Fruit fly (Drosophila melanogaster) whole organism, embryonic: Measurements from ENCODE around the gene RpL8.

Experiments used
- Asciz ChIP-seq: fragments of 200-800 bp; sonication (Bioruptor generic); optimal IDR thresholded peaks from 2 replicates; lab custom pipeline; 2017; ENCODE audit warnings: missing biosample characterization, mild to moderate bottlenecking, missing genetic modification characterization, missing genetic modification reagents
- Atf-2 ChIP-seq: fragments of 200-800 bp; sonication (Bioruptor generic); optimal IDR thresholded peaks from 2 replicates; lab custom pipeline; 2016; ENCODE audit warnings: missing biosample characterization, missing genetic modification characterization
- Awh ChIP-seq: fragments of 200-800 bp; sonication (Bioruptor generic); IDR thresholded peaks from 2 replicates; pipeline ENCODE4, ENCODE4 v1.3.6; 2022; ENCODE audit warnings: missing biosample characterization, missing genetic modification characterization
- Bgb ChIP-seq: fragments of 200-800 bp; sonication (Bioruptor generic); IDR thresholded peaks from 2 replicates; pipeline ENCODE4 v1.3.6; 2022; ENCODE audit warnings: missing biosample characterization, missing genetic modification characterization; ENCODE audit not compliant: partially characterized antibody
- Bteb2 ChIP-seq: fragments of 200-800 bp; sonication (Bioruptor generic); optimal IDR thresholded peaks from 2 replicates; lab custom pipeline; 2016; ENCODE audit warnings: missing biosample characterization, missing genetic modification characterization
- CG10147 ChIP-seq: fragments of 200-800 bp; sonication (Bioruptor generic); optimal IDR thresholded peaks from 2 replicates; lab custom pipeline; 2019; ENCODE audit warnings: missing biosample characterization, mild to moderate bottlenecking, missing genetic modification characterization, moderate library complexity
- CG13624 ChIP-seq: fragments of 200-800 bp; sonication (Bioruptor generic); optimal IDR thresholded peaks from 2 replicates; lab custom pipeline; 2016; ENCODE audit warnings: missing biosample characterization, missing genetic modification characterization
- CG14441 ChIP-seq: fragments of 200-800 bp; sonication (Bioruptor generic); IDR thresholded peaks from 2 replicates; pipeline ENCODE4 v1.3.6; 2022; ENCODE audit warnings: missing biosample characterization, missing genetic modification characterization
- CG15479 ChIP-seq: fragments of 200-800 bp; sonication (Bioruptor generic); optimal IDR thresholded peaks from 3 replicates; lab custom pipeline; 2019; ENCODE audit warnings: missing biosample characterization, mild to moderate bottlenecking, missing genetic modification characterization, moderate library complexity
- CG15514 ChIP-seq: fragments of 200-800 bp; sonication (Bioruptor generic); optimal IDR thresholded peaks from 3 replicates; lab custom pipeline; 2017; ENCODE audit warnings: missing biosample characterization, missing genetic modification characterization, mild to moderate bottlenecking, moderate library complexity, missing genetic modification reagents
- CG15601 ChIP-seq: fragments of 200-800 bp; sonication (Bioruptor generic); optimal IDR thresholded peaks from 3 replicates; lab custom pipeline; 2019; ENCODE audit warnings: missing biosample characterization, mild to moderate bottlenecking, missing genetic modification characterization, moderate library complexity
- CG16815 ChIP-seq: fragments of 200-800 bp; sonication (Bioruptor generic); optimal IDR thresholded peaks from 3 replicates; lab custom pipeline; 2017; ENCODE audit warnings: missing biosample characterization, mild to moderate bottlenecking, missing genetic modification characterization
- CG17385 ChIP-seq: fragments of 200-800 bp; sonication (Bioruptor generic); optimal IDR thresholded peaks from 3 replicates; lab custom pipeline; 2018; ENCODE audit warnings: missing biosample characterization, mild to moderate bottlenecking, missing genetic modification characterization
- CG17612 ChIP-seq: fragments of 200-800 bp; sonication (Bioruptor generic); IDR thresholded peaks from 2 replicates; pipeline ENCODE4 v1.3.6; 2022; ENCODE audit warnings: missing biosample characterization, missing genetic modification characterization
- CG18764 ChIP-seq: fragments of 200-800 bp; sonication (Bioruptor generic); optimal IDR thresholded peaks from 3 replicates; lab custom pipeline; 2016; ENCODE audit warnings: missing biosample characterization, missing genetic modification characterization
- CG2678 ChIP-seq: fragments of 200-800 bp; sonication (Bioruptor generic); optimal IDR thresholded peaks from 3 replicates; lab custom pipeline; 2019; ENCODE audit warnings: missing biosample characterization, mild to moderate bottlenecking, missing genetic modification characterization, moderate library complexity
- CG2875 ChIP-seq: fragments of 200-800 bp; sonication (Bioruptor generic); optimal IDR thresholded peaks from 2 replicates; lab custom pipeline; 2017; ENCODE audit warnings: missing biosample characterization, mild to moderate bottlenecking, missing genetic modification characterization, missing genetic modification reagents
- CG31365 ChIP-seq: fragments of 200-800 bp; sonication (Bioruptor generic); optimal IDR thresholded peaks from 2 replicates; lab custom pipeline; 2018; ENCODE audit warnings: missing biosample characterization, mild to moderate bottlenecking, missing genetic modification characterization
- CG32767 ChIP-seq: fragments of 200-800 bp; sonication (Bioruptor generic); IDR thresholded peaks from 2 replicates; pipeline ENCODE4 v1.3.6; 2022; ENCODE audit warnings: missing biosample characterization, missing genetic modification characterization
- CG3407 ChIP-seq: fragments of 200-800 bp; sonication (Bioruptor generic); optimal IDR thresholded peaks from 2 replicates; lab custom pipeline; 2018; ENCODE audit warnings: missing biosample characterization, mild to moderate bottlenecking, missing genetic modification characterization
- CG34422 ChIP-seq: fragments of 200-800 bp; sonication (Bioruptor generic); IDR thresholded peaks from 3 replicates; pipeline ENCODE4 v1.3.6; 2022; ENCODE audit warnings: missing biosample characterization, missing genetic modification characterization
- CG3995 ChIP-seq: fragments of 200-800 bp; sonication (Bioruptor generic); optimal IDR thresholded peaks from 3 replicates; lab custom pipeline; 2016; ENCODE audit warnings: missing biosample characterization, missing genetic modification characterization
- CG4282 ChIP-seq: fragments of 200-800 bp; sonication (Bioruptor generic); optimal IDR thresholded peaks from 2 replicates; lab custom pipeline; 2016; ENCODE audit warnings: missing biosample characterization, missing genetic modification characterization
- CG4820 ChIP-seq: fragments of 200-800 bp; sonication (Bioruptor generic); optimal IDR thresholded peaks from 3 replicates; lab custom pipeline; 2016; ENCODE audit warnings: missing biosample characterization, missing genetic modification characterization
- CG5953 ChIP-seq: fragments of 200-800 bp; sonication (Bioruptor generic); IDR thresholded peaks from 2 replicates; pipeline ENCODE4 v1.3.6; 2022; ENCODE audit warnings: missing biosample characterization, missing genetic modification characterization
- CG6683 ChIP-seq: fragments of 200-800 bp; sonication (Bioruptor generic); optimal IDR thresholded peaks from 2 replicates; lab custom pipeline; 2017; ENCODE audit warnings: missing biosample characterization, mild to moderate bottlenecking, missing genetic modification characterization, missing genetic modification reagents
- CG8478 ChIP-seq: fragments of >200 bp; optimal IDR thresholded peaks from 2 replicates; lab custom pipeline; 2018
- Dfd ChIP-seq, 2 experiments: fragments of >200 bp; optimal IDR thresholded peaks; 2 replicates each; lab custom pipeline; 2017; ENCODE audit warnings: missing biosample characterization in 2 of 2, missing genetic modification characterization in 2 of 2
- Gug ChIP-seq: fragments of 200-800 bp; sonication (Bioruptor generic); IDR thresholded peaks from 4 replicates; pipeline ENCODE4 v1.3.6; 2022; ENCODE audit warnings: missing biosample characterization, missing genetic modification characterization
- Lhr ChIP-seq: fragments of 200-800 bp; sonication (Bioruptor generic); optimal IDR thresholded peaks from 3 replicates; lab custom pipeline; 2017; ENCODE audit warnings: mild to moderate bottlenecking, missing biosample characterization, missing genetic modification reagents, missing genetic modification characterization
- MBD-R2 ChIP-seq: fragments of 200-800 bp; sonication (Bioruptor generic); IDR thresholded peaks from 2 replicates; pipeline ENCODE4 v1.3.6; 2022; ENCODE audit warnings: missing biosample characterization, missing genetic modification characterization
- Rfx ChIP-seq: fragments of 200-800 bp; sonication (Bioruptor generic); IDR thresholded peaks from 2 replicates; pipeline ENCODE4 v1.3.6; 2022; ENCODE audit warnings: missing biosample characterization, missing genetic modification characterization
- Trl ChIP-seq, 3 experiments: fragments of >200 bp in 2 of 3; fragments of 200-800 bp in 1 of 3; sonication (Bioruptor generic) in 1 of 3; optimal IDR thresholded peaks; 2 replicates in 1 of 3; 3 replicates in 2 of 3; lab custom pipeline; 2016 to 2017; ENCODE audit warnings: missing biosample characterization in 1 of 3, missing genetic modification characterization in 1 of 3
- ac ChIP-seq: fragments of 200-800 bp; sonication (Bioruptor generic); optimal IDR thresholded peaks from 3 replicates; lab custom pipeline; 2017; ENCODE audit warnings: missing biosample characterization, mild to moderate bottlenecking, missing genetic modification characterization
- ara ChIP-seq: fragments of 200-800 bp; sonication (Bioruptor generic); IDR thresholded peaks from 2 replicates; pipeline ENCODE4 v1.3.6; 2022; ENCODE audit warnings: missing biosample characterization, missing genetic modification characterization
- bcd ChIP-seq: fragments of 200-800 bp; sonication (Bioruptor generic); optimal IDR thresholded peaks from 2 replicates; lab custom pipeline; 2017; ENCODE audit warnings: missing biosample characterization, mild to moderate bottlenecking, missing genetic modification characterization
- chif ChIP-seq, 2 experiments: fragments of 200-800 bp; sonication (Bioruptor generic); optimal IDR thresholded peaks; 3 replicates each; lab custom pipeline; 2016; ENCODE audit warnings: missing biosample characterization in 2 of 2, missing genetic modification characterization in 2 of 2
- cwo ChIP-seq: fragments of 200-800 bp; sonication (Bioruptor generic); optimal IDR thresholded peaks from 3 replicates; lab custom pipeline; 2017; ENCODE audit warnings: missing biosample characterization, missing genetic modification characterization, mild to moderate bottlenecking, moderate library complexity, missing genetic modification reagents
- dati ChIP-seq: fragments of 200-800 bp; sonication (Bioruptor generic); IDR thresholded peaks from 2 replicates; pipeline ENCODE4 v1.3.6; 2022; ENCODE audit warnings: missing biosample characterization, missing genetic modification characterization
- emc ChIP-seq: fragments of 200-800 bp; sonication (Bioruptor generic); optimal IDR thresholded peaks from 2 replicates; lab custom pipeline; 2016; ENCODE audit warnings: missing biosample characterization, missing genetic modification characterization
- en ChIP-seq: fragments of 200-800 bp; sonication (Bioruptor generic); optimal IDR thresholded peaks from 2 replicates; lab custom pipeline; 2016; ENCODE audit warnings: missing biosample characterization, missing genetic modification characterization
- hb ChIP-seq: fragments of 200-800 bp; sonication (Bioruptor generic); IDR thresholded peaks from 3 replicates; pipeline ENCODE4 v1.3.6; 2022; ENCODE audit warnings: missing biosample characterization, missing genetic modification characterization; ENCODE audit not compliant: partially characterized antibody
- jumu ChIP-seq: fragments of 200-800 bp; sonication (Bioruptor generic); optimal IDR thresholded peaks from 3 replicates; lab custom pipeline; 2016; ENCODE audit warnings: missing biosample characterization, missing genetic modification characterization
- ken ChIP-seq: fragments of 200-800 bp; sonication (Bioruptor generic); IDR thresholded peaks from 3 replicates; pipeline ENCODE4 v1.3.6; 2022; ENCODE audit warnings: missing biosample characterization, missing genetic modification characterization
- klu ChIP-seq: fragments of 200-800 bp; sonication (Bioruptor generic); IDR thresholded peaks from 2 replicates; pipeline ENCODE4 v1.3.6; 2022; ENCODE audit warnings: missing biosample characterization, missing genetic modification characterization
- lmd ChIP-seq: fragments of 200-800 bp; sonication (Bioruptor generic); IDR thresholded peaks from 2 replicates; pipeline ENCODE4 v1.3.6; 2022; ENCODE audit warnings: missing biosample characterization, missing genetic modification characterization
- phol ChIP-seq: fragments of 200-800 bp; sonication (Bioruptor generic); optimal IDR thresholded peaks from 3 replicates; lab custom pipeline; 2018; ENCODE audit warnings: missing biosample characterization, mild to moderate bottlenecking, missing genetic modification characterization, moderate library complexity
- pnt ChIP-seq: fragments of 200-800 bp; sonication (Bioruptor generic); optimal IDR thresholded peaks from 3 replicates; lab custom pipeline; 2016; ENCODE audit warnings: missing biosample characterization, missing genetic modification characterization
- sens ChIP-seq: fragments of 200-800 bp; sonication (Bioruptor generic); peaks from one replicate; lab custom pipeline; 2016; ENCODE audit warnings: missing biosample characterization, missing genetic modification characterization

The RpL8 gene

dm6 chr3L:2589911-2590763 lies 2.9 kb downstream of the RpL8 start (continued):
- TF ChIP-seq CG16815 (GFP tag; lab: Kevin White, UChicago) (peak; percentile 43), CG3407 (GFP tag; lab: Kevin White, UChicago) (peak; percentile 70), ac (GFP tag; lab: Kevin White, UChicago) (no peak), Asciz (peak; percentile 33), MBD-R2 (GFP tag; lab: Robert Waterston, UW) (peak; percentile 33; the same call in 1 of the 2 replicates), CG6683 (peak; percentile 38), CG4820 (GFP tag; lab: Kevin White, UChicago) (peak; percentile 56), Trl (optimal IDR thresholded peaks at IDR 0.05; lab: Kevin White, UChicago) (peak in 1 of 2 experiments; percentile 68), Trl (GFP tag; optimal IDR thresholded peaks at IDR 0.05; lab: Kevin White, UChicago) (no peak), jumu (GFP tag; lab: Kevin White, UChicago) (no peak), CG2875 (GFP tag; lab: Kevin White, UChicago) (no peak), CG13624 (GFP tag; lab: Kevin White, UChicago) (peak; percentile 22), CG32767 (GFP tag; lab: Robert Waterston, UW) (peak; percentile 68; the same call in 1 of the 2 replicates), CG4282 (GFP tag; lab: Kevin White, UChicago) (no peak), CG10147 (peak; percentile 80), CG3995 (GFP tag; lab: Kevin White, UChicago) (peak; percentile 21), CG15601 (tag; lab: Kevin White, UChicago) (peak; percentile 66), CG8478 (lab: Kevin White, UChicago) (no peak), CG14441 (peak; percentile 57; the same call in 1 of the 2 replicates), CG31365 (tag; lab: Kevin White, UChicago) (no peak), CG17612 (GFP tag; lab: Robert Waterston, UW) (no peak), cwo (GFP tag; lab: Kevin White, UChicago) (peak; percentile 72), CG17385 (peak; percentile 80), hb (GFP tag; lab: Robert Waterston, UW) (no peak), bcd (peak; percentile 70), chif (GFP tag; optimal IDR thresholded peaks at IDR 0.05; lab: Kevin White, UChicago) (peak in 1 of 2 experiments; percentile 44), pnt (GFP tag; lab: Kevin White, UChicago) (no peak), Rfx (peak; percentile 54; the same call in 1 of the 2 replicates), CG18764 (peak; percentile 42), Dfd (GFP tag; optimal IDR thresholded peaks at IDR 0.05; lab: Kevin White, UChicago) (no peak), CG15479 (no peak), en (GFP tag; lab: Kevin White, UChicago) (no peak), CG2678 (peak; percentile 87), Bteb2 (GFP tag; lab: Kevin White, UChicago) (peak; percentile 44), Atf-2 (GFP tag; lab: Kevin White, UChicago) (no peak), dati (GFP tag; lab: Robert Waterston, UW) (no peak), lmd (no peak), klu (GFP tag; lab: Robert Waterston, UW) (no peak; the same call in 1 of the 2 replicates), Bgb (GFP tag; lab: Robert Waterston, UW) (peak; percentile 45), sens (GFP tag; lab: Kevin White, UChicago) (peak; percentile 44), Gug (GFP tag; lab: Robert Waterston, UW) (no peak), Awh (GFP tag; lab: Robert Waterston, UW) (peak; percentile 6; the same call in 1 of the 2 replicates), CG34422 (GFP tag; lab: Robert Waterston, UW) (peak; percentile 67), phol (peak; percentile 81), Lhr (GFP tag; lab: Kevin White, UChicago) (peak; percentile 20), emc (GFP tag; lab: Kevin White, UChicago) (no peak), CG15514 (GFP tag; lab: Kevin White, UChicago) (peak; percentile 68), ken (GFP tag; lab: Robert Waterston, UW) (peak; percentile 52; the same call in 1 of the 3 replicates), ara (GFP tag; lab: Robert Waterston, UW) (no peak), CG5953 (no peak)
